Fruit fly (Drosophila melanogaster) S2 (cell line): Measurements from ENCODE around the gene Cpr65Au.
"Not testable (repeated sequence)": the region's sequence is repeated elsewhere in the genome, so short reads cannot be mapped to it uniquely, and the experiment has no call there.

Experiments
- CG8478 ChIP-seq: fragments of >200 bp; optimal IDR thresholded peaks from 2 replicates; lab custom pipeline; 2018
- CTCF ChIP-seq, 2 experiments: fragments of >200 bp; optimal IDR thresholded peaks; 2 replicates each; lab custom pipeline; 2018

Gene Cpr65Au

DNA sequence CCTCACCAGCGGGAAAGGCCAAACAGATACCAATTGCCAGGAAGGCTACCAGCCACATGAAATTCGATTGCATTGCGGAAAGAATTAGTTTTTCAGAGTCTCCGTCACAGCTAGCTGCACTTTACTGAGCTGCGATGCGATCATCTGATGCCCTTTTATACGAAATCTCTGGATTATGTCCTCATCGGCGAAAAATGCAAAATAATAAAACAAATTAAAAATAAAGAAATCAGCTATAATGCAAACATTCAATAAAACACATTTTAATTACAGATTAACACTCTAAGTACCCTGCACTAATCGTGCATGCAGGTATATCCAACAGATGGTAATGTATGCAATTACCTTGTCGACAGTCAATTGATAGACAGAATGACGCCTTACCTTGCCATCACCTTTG, at the start of gene Cpr65Au:
Gene Cpr65Au, minus strand, starts transcription at position 101 of the 400 bp plus-strand sequence.
- TF ChIP-seq CG8478 (lab: Kevin White, UChicago) (no peak), CTCF (optimal IDR thresholded peaks at IDR 0.05; lab: Kevin White, UChicago) (no peak)

DNA sequence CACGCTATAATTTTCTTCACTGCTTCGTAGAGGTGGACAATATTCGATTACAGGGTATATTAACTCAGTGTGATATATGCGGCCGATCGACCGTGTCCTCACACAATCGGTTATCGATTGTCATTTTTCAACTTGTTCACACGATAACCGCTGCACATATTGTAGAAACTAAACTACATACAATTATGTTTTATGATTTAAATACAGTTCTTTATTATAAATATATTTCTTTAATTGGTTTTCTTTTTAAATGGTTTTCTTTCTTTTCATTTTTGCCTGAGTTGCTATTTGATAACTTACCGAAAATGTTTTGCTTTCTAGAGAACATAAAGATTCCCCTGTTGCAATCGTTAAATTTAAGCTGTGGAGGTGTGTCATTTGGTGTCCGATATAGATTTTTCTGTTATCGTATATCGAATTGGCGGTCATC, 41.9 kb upstream of the Cpr65Au start, which contains the start of the genes fmt and CG7376:
Gene fmt, minus strand, starts transcription at position 55 of the 430 bp plus-strand sequence.
Gene CG7376, plus strand, starts transcription at position 423 of the 430 bp plus-strand sequence.
- TF ChIP-seq CTCF (optimal IDR thresholded peaks at IDR 0.05; lab: Kevin White, UChicago) = no peak
- TF ChIP-seq CG8478 (lab: Kevin White, UChicago) = no peak

DNA sequence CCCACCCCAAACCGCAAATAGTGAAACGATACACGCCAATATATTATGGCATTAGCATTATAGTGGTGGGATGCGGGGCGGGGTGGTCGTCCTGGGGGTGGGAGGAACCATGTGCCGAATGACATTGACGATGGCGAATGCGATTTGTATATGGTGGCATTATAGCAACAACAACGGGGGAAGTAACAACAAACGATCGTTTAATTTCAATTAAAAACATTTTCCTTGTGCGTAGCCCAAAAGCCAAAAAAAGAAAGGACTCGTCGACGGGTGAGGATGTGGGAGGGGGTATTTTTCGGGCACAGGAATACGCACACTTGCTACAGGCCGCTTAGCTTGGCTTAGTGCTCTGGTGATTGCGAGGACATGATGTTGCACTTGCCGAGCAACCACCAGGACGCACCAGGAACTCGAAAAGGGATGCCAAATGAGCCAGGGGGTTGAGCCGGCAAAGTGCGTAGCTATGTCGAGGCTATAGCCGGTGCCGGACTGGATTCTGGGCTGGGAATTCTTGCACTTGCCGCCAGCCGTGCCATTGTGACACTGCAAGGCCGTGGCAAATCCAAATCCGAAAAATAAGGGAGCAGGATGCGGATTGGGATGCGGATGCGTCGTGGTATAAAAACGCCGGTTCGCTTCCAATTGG, 30.7 kb upstream of the Cpr65Au start, which contains the start of gene Prdm13:
Gene Prdm13, plus strand, starts transcription at position 645 of the 646 bp plus-strand sequence.
- no peak for TF ChIP-seq CTCF (optimal IDR thresholded peaks at IDR 0.05; lab: Kevin White, UChicago)
- no peak for TF ChIP-seq CG8478 (lab: Kevin White, UChicago)

DNA sequence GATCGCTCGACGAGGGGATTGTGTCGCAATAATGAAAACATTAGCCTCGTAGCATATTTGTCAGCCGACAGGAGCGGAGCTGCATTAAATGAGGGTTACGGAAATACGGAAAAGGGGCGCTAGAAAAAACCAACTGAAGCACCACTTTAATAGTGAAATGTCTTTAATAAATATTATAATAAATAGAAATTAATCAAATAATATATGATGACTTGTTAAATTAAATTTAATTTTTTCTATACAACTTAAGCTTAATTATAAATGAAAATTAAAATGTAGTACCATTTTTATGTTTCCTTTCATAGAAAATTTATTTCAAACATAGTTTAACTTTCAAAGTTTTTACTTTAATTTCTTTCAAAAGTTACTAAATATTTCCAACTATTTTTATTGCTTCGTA, 30.1 kb upstream of the Cpr65Au start:
- TF ChIP-seq CG8478 (lab: Kevin White, UChicago) = no peak
- no peak for TF ChIP-seq CTCF (optimal IDR thresholded peaks at IDR 0.05; lab: Kevin White, UChicago)

DNA sequence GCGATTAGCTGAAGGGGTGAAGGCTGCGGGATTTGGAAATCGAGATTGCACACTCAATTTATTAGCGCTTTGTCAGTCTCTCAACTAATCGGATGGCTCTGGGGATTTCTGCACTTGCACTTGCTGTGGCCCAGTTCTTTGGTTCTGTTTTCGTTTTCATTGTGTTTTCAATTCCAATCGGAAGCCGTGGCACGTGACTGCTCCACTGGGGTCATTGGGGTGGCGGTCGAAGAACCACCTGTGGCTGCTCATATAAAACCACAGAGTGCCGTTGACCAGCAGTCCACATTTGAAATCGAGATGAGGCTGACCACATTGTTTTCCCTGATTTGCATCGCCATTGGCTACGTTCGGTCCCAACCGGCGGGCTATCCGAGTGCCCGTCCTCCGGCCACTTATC, 28.6 kb upstream of the Cpr65Au start, which contains the start of gene Cpr65Az:
Gene Cpr65Az, plus strand, starts transcription at position 301 of the 400 bp plus-strand sequence.
- TF ChIP-seq CTCF (optimal IDR thresholded peaks at IDR 0.05; lab: Kevin White, UChicago) = no peak
- TF ChIP-seq CG8478 (lab: Kevin White, UChicago) = no peak

DNA sequence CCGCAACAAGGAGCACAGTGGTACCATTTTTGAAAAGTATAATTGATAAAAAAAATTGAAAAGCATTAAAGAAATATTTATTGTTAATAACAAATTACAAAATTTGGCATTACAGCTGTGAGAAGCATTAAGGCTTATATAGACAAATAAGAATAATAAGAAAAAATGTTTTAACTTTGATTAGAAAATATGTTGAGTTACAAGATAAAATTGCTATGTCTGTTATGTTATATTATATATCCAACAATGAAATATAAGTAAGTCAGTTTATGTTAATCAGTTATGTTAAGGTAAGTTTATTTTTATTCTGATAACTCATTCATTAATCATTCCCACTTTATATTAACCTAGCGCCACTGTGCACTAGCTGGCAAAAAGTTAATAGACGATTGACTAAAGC, 28.0 kb upstream of the Cpr65Au start:
- TF ChIP-seq CTCF (optimal IDR thresholded peaks at IDR 0.05; lab: Kevin White, UChicago) = no peak
- TF ChIP-seq CG8478 (lab: Kevin White, UChicago) = no peak

DNA sequence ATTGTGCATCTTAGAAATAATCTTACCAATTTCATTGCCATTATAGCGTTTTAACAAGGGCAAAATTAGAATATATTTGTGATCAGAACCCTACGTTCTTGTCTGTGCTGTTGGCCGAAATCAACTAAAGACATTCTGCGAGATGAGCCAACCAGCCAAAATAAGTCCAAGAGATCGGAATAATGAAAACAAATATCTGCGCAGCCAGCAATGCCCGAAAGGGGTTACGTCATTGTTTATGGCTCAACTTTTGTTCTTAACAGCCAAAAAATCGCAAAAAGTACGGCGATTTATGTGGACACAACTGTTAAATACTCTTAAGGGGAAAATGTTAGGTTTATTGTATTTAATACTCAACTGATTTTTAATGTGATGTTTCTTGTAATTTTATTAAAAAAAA, 26.6 kb upstream of the Cpr65Au start, which contains the start of gene Cpr65Ay:
Gene Cpr65Ay, minus strand, starts transcription at position 101 of the 400 bp plus-strand sequence.
- TF ChIP-seq CTCF (optimal IDR thresholded peaks at IDR 0.05; lab: Kevin White, UChicago) = no peak
- TF ChIP-seq CG8478 (lab: Kevin White, UChicago) = no peak

DNA sequence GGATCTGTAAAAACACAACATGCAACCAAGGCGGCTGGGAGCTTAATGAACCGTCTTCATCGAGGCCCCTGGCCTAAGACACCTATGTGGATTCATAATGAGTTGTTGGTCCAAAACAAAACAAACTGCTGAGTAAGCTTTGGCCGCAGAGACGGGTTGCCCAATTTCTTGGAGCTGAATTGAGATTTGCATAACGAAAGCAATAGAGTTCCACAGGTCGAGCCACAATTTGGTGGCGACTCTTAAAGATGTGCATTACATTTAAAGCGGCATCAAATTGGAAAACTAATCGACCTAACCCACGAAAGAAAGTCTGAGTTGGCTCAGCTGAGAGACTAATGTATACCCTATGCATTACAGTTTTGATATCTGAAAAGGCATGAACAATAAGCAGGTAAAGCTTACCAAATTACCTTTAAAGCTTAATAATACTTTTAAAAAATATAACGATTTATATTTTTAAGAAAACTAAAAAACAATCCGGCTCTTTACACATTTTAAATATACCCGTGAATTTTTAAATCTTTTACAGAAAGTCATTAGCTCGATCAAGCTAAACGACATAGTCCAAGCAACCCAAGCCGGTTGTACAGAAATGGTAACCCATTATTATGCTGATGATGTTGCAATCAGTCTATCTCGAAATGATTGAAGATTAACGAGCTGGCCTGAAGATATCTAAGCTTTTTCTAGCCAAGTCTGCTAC, 25.6 kb upstream of the Cpr65Au start, which contains the start of gene CG13297:
Gene CG13297, minus strand, starts transcription at position 51 of the 706 bp plus-strand sequence.
- no peak for TF ChIP-seq CTCF (optimal IDR thresholded peaks at IDR 0.05; lab: Kevin White, UChicago)
- no peak for TF ChIP-seq CG8478 (lab: Kevin White, UChicago)

DNA sequence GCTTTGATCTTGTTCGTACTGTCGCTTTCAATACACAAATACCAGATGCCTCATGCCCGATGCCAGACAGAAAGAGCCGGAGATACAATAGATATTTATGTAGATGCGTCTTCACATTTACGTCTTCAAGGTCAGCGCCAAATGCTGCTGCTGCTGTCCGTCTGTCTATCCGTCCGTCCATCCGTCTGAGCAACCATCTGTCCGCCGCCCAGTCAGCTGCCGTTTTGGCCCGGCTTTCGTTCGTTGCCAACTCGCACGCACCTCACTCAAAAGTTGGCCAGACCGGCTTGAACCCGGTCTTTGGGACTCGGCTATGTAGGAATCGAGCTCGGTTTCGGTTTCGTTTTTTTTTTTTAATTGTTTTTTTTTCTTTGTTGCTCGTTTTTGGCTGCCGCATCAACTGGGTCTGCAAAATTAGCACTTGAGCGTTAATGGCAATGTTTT, 23.1 kb upstream of the Cpr65Au start:
- no peak for TF ChIP-seq CTCF (optimal IDR thresholded peaks at IDR 0.05; lab: Kevin White, UChicago)
- TF ChIP-seq CG8478 (lab: Kevin White, UChicago) = no peak

DNA sequence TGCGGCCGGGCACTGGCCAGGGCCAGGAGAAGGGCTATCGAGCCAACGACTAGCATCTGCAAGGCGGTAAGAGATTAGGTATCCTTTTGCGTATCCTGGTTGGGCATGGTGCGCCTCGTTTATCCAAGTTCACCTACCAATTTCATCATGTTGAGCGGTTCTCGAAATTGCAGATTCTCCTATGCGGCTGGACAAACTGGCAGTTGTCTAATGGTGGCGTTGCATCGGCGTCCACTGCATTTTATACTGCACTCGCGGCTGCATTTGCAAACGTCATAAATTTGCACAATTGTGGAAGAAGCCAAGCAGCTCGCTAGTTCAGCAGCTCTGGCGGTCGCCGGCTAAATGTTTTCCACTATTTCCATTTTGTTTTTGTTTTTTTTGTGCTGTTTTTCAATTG, 20.6 kb upstream of the Cpr65Au start, which contains the start of gene Acp65Aa:
Gene Acp65Aa, minus strand, starts transcription at position 215 of the 400 bp plus-strand sequence.
- TF ChIP-seq CTCF (optimal IDR thresholded peaks at IDR 0.05; lab: Kevin White, UChicago) (no peak), CG8478 (lab: Kevin White, UChicago) (no peak)

DNA sequence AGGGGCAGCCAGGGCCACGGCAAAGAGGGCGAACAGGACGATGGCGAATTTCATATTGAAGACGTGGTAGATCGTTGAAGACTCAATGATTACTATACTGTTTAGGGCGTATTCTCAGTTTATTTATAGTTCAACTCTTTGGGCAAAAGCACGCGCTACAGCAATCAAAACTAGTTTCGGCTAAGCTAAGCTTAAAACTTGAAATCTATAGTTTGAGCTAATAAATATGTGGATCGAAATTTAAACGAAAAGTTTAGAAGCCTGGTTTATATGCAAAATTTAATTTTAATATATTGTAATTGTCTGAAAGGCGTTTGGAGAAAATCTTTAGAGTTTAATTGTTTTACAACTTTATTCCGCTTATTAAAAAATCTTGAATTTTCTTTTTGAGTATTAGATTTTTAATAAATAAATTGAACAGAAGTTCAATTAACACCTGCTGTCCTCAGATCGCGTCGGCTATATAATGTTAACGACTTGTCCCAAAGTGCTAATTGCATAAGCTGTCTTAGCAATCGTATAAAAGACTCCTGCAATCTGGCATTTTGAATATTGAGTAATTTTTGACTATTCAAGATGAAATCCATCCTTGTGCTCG, 18.9 kb upstream of the Cpr65Au start, which contains the start of the genes Cpr65Ax2 and Lcp65Aa:
Gene Cpr65Ax2, minus strand, starts transcription at position 101 of the 598 bp plus-strand sequence.
Gene Lcp65Aa, plus strand, starts transcription at position 548 of the 598 bp plus-strand sequence.
- TF ChIP-seq CTCF (optimal IDR thresholded peaks at IDR 0.05; lab: Kevin White, UChicago); CG8478 (lab: Kevin White, UChicago): not testable (repeated sequence)

DNA sequence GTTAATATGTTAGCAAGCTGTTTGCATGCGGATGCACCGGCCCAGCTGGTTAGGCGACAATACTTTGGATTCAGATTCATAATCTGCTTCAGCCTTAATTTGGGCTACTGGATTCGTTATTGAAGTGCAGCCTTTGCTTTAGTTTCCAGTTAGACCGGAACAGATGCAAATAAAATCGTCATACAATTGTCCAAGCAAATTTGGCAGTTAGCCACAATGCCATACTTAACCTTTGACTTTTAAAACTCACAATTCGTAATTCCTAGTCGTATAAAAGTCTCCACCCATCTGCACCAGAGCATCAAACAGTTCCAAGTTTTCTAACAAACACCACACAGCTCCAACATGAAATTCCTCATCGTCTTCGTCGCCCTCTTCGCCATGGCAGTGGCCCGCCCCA, 17.3 kb upstream of the Cpr65Au start, which contains the start of gene Lcp65Ab1:
Gene Lcp65Ab1, plus strand, starts transcription at position 301 of the 400 bp plus-strand sequence.
- TF ChIP-seq CTCF (optimal IDR thresholded peaks at IDR 0.05; lab: Kevin White, UChicago); CG8478 (lab: Kevin White, UChicago): not testable (repeated sequence)

DNA sequence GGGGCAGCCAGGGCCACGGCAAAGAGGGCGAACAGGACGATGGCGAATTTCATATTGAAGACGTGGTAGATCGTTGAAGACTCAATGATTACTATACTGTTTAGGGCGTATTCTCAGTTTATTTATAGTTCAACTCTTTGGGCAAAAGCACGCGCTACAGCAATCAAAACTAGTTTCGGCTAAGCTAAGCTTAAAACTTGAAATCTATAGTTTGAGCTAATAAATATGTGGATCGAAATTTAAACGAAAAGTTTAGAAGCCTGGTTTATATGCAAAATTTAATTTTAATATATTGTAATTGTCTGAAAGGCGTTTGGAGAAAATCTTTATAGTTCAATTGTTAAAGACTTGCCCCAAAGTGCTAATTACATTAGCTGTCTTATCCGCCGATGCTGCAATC, 16.0 kb upstream of the Cpr65Au start, which contains the start of gene Cpr65Ax1:
Gene Cpr65Ax1, minus strand, starts transcription at position 101 of the 400 bp plus-strand sequence.
- not testable (repeated sequence) for TF ChIP-seq CG8478 (lab: Kevin White, UChicago); CTCF (optimal IDR thresholded peaks at IDR 0.05; lab: Kevin White, UChicago)

DNA sequence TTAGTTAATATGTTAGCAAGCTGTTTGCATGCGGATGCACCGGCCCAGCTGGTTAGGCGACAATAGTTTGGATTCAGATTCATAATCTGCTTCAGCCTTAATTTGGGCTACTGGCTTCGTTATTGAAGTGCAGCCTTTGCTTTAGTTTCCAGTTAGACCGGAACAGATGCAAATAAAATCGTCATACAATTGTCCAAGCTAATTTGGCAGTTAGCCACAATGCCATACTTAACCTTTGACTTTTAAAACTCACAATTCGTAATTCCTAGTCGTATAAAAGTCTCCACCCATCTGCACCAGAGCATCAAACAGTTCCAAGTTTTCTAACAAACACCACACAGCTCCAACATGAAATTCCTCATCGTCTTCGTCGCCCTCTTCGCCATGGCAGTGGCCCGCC, 14.5 kb upstream of the Cpr65Au start, which contains the start of gene Lcp65Ab2:
Gene Lcp65Ab2, plus strand, starts transcription at position 301 of the 400 bp plus-strand sequence.
- TF ChIP-seq CG8478 (lab: Kevin White, UChicago); CTCF (optimal IDR thresholded peaks at IDR 0.05; lab: Kevin White, UChicago): not testable (repeated sequence)
